Worm (Caenorhabditis elegans): ENCODE results near the gene T05C1.5.

T05C1.5 gene

ce11 chrII:4490729-4491128 lies at the start of gene T05C1.5:
T05C1.5 (minus strand) TSS chrII:4490829.
- TF ChIP-seq R02D3.7 (tag; optimal IDR thresholded peaks at IDR 0.05) (no peak), nhr-237 (tag; optimal IDR thresholded peaks at IDR 0.05) (no peak), spr-3 (GFP tag; optimal IDR thresholded peaks at IDR 0.05) (no peak), F37D6.2 (tag; optimal IDR thresholded peaks at IDR 0.05) (no peak), Y105C5A.15 (GFP tag; IDR thresholded peaks at IDR 0.05) (no peak), mes-2 (tag; optimal IDR thresholded peaks at IDR 0.05; ENCODE audit: poor library complexity, severe bottlenecking) (no peak), nhr-48 (tag; optimal IDR thresholded peaks at IDR 0.05) (no peak), attf-4 (tag; optimal IDR thresholded peaks at IDR 0.05) (no peak), Y48G9A.11 (GFP tag; IDR thresholded peaks at IDR 0.05) (no peak), unc-39 (tag; optimal IDR thresholded peaks at IDR 0.05) (no peak), gei-8 (GFP tag; optimal IDR thresholded peaks at IDR 0.05) (no peak), arid-1 (GFP tag; conservative IDR thresholded peaks at IDR 0.05) (no peak), lin-29 (GFP tag; IDR thresholded peaks at IDR 0.05) (no peak), dmd-6 (GFP tag; IDR thresholded peaks at IDR 0.05) (no peak), nhr-42 (GFP tag; IDR thresholded peaks at IDR 0.05) (no peak), daf-19 (GFP tag; conservative IDR thresholded peaks at IDR 0.05) (no peak), pqm-1 (tag; optimal IDR thresholded peaks at IDR 0.05) (no peak), vab-7 (GFP tag; IDR thresholded peaks at IDR 0.05) (no peak), ces-1 (GFP tag; optimal IDR thresholded peaks at IDR 0.05) (no peak)

ce11 chrII:4537141-4537540 lies 46.5 kb upstream of the T05C1.5 start, which contains the start of gene sra-33:
sra-33 (minus strand) TSS chrII:4537241.
- TF ChIP-seq rbr-2 (tag; optimal IDR thresholded peaks at IDR 0.05): no peak
- TF ChIP-seq hlh-11 (tag; optimal IDR thresholded peaks at IDR 0.05): no peak
- no peak for TF ChIP-seq dmd-6 (GFP tag; IDR thresholded peaks at IDR 0.05)
- TF ChIP-seq dpl-1 (GFP tag; optimal IDR thresholded peaks at IDR 0.05): no peak
- no peak for TF ChIP-seq zip-2 (tag; optimal IDR thresholded peaks at IDR 0.05)
- no peak for TF ChIP-seq fos-1 (tag; optimal IDR thresholded peaks at IDR 0.05)
- no peak for TF ChIP-seq T20F7.1 (GFP tag; optimal IDR thresholded peaks at IDR 0.05)
- no peak for TF ChIP-seq aha-1 (tag)
- no peak for TF ChIP-seq Y48G9A.11 (GFP tag; IDR thresholded peaks at IDR 0.05)
- TF ChIP-seq lin-39 (tag; optimal IDR thresholded peaks at IDR 0.05): no peak
- no peak for TF ChIP-seq lin-29 (GFP tag; IDR thresholded peaks at IDR 0.05)
- no peak for TF ChIP-seq unc-130 (GFP tag; optimal IDR thresholded peaks at IDR 0.05)
- no peak for TF ChIP-seq lim-7 (GFP tag; IDR thresholded peaks at IDR 0.05)

- no peak for TF ChIP-seq spr-3 (GFP tag; optimal IDR thresholded peaks at IDR 0.05)
- no peak for TF ChIP-seq nhr-77 (tag; optimal IDR thresholded peaks at IDR 0.05)
- TF ChIP-seq hmg-1.1 (GFP tag; IDR thresholded peaks at IDR 0.05): no peak
- TF ChIP-seq attf-4 (tag; optimal IDR thresholded peaks at IDR 0.05): no peak
- TF ChIP-seq T26A8.4 (GFP tag; IDR thresholded peaks at IDR 0.05): no peak
- no peak for TF ChIP-seq aly-2 (tag; optimal IDR thresholded peaks at IDR 0.05)
- no peak for TF ChIP-seq lin-13 (GFP tag; optimal IDR thresholded peaks at IDR 0.05)
- TF ChIP-seq rbr-2 (tag; optimal IDR thresholded peaks at IDR 0.05): no peak
- TF ChIP-seq hif-1 (tag; optimal IDR thresholded peaks at IDR 0.05): no peak
- TF ChIP-seq madf-9 (GFP tag; conservative IDR thresholded peaks at IDR 0.05): no peak
- no peak for TF ChIP-seq mdt-29 (GFP tag; IDR thresholded peaks at IDR 0.05)
- no peak for TF ChIP-seq F37D6.2 (tag; optimal IDR thresholded peaks at IDR 0.05)
- no peak for TF ChIP-seq dpl-1 (GFP tag; optimal IDR thresholded peaks at IDR 0.05)
- no peak for TF ChIP-seq dmd-9 (GFP tag; IDR thresholded peaks at IDR 0.05)
- TF ChIP-seq duxl-1 (tag; optimal IDR thresholded peaks at IDR 0.05; ENCODE audit: poor library complexity): no peak
- TF ChIP-seq nhr-6 (tag; optimal IDR thresholded peaks at IDR 0.05): no peak
- no peak for TF ChIP-seq ctbp-1 (GFP tag; IDR thresholded peaks at IDR 0.05)
- no peak for TF ChIP-seq F44E2.7 (GFP tag; IDR thresholded peaks at IDR 0.05)
- no peak for TF ChIP-seq zfp-2 (tag; optimal IDR thresholded peaks at IDR 0.05)
- no peak for TF ChIP-seq ama-1 (optimal IDR thresholded peaks at IDR 0.05)
Observed at ce11 chrII:4531880-4532279, 41.3 kb upstream of the T05C1.5 start, which contains the start of gene sra-32. sra-32 (minus strand) TSS chrII:4531980.

All from whole organism, L4 larva.